Fruit fly (Drosophila melanogaster) whole organism, wandering third instar larva: Measurements from ENCODE around the gene CG15283.

Source experiments
- GATAd ChIP-seq: sonication (Bioruptor generic); optimal IDR thresholded peaks from 2 replicates; lab custom pipeline; 2016; ENCODE audit warnings: missing biosample characterization, missing genetic modification characterization
- OdsH ChIP-seq: fragments of 200-800 bp; sonication (Bioruptor generic); optimal IDR thresholded peaks from 2 replicates; lab custom pipeline; 2016; ENCODE audit warnings: missing biosample characterization, mild to moderate bottlenecking, missing genetic modification characterization
- h ChIP-seq: fragments of 200-800 bp; sonication (Bioruptor generic); optimal IDR thresholded peaks from 3 replicates; lab custom pipeline; 2016; ENCODE audit warnings: missing biosample characterization, mild to moderate bottlenecking, missing genetic modification characterization
- sage ChIP-seq: fragments of 200-800 bp; sonication (Bioruptor generic); optimal IDR thresholded peaks from 2 replicates; lab custom pipeline; 2016; ENCODE audit warnings: missing biosample characterization, mild to moderate bottlenecking, missing genetic modification characterization

DNA sequence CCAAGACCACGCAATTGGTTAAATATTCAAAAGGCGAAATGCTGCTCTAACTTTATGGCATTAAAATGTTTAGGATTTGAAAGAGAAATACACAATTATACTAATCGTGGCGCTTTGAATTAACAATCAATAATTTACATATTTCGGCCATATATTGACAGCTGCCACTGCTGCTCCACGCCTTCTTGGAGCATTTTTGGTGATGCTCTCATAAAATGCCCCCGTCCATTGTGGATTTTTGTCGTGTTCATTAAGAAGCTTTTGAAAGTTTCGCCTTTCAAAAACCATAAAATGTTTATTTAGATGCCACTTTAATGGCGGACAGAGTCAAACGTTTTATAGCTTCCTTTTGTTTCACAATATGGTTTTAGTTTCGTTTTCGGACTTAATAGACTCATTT, 39.6 kb downstream of the CG15283 start:
- no peak for TF ChIP-seq sage (GFP tag; lab: Kevin White, UChicago)
- TF ChIP-seq OdsH, result no peak
- no peak for TF ChIP-seq h (GFP tag; lab: Kevin White, UChicago)
- TF ChIP-seq GATAd (GFP tag; lab: Kevin White, UChicago), result no peak
